Worm (Caenorhabditis elegans) whole organism, late embryonic: ENCODE results near the gene sdc-1.

Experiments
- C38D4.7 ChIP-seq: fragments of 200-800 bp; sonication (Bioruptor generic); optimal IDR thresholded peaks from 2 replicates; lab custom pipeline; 2018; ENCODE audit warnings: mild to moderate bottlenecking, missing genetic modification characterization, moderate library complexity, missing compliant biosample characterization
- dve-1 ChIP-seq: sonication (generic microtip); optimal IDR thresholded peaks from 2 replicates; lab custom pipeline; 2017; ENCODE audit warnings: antibody characterized with exemption, mild to moderate bottlenecking, missing genetic modification characterization, missing compliant biosample characterization
- gmeb-2 ChIP-seq: sonication (generic microtip); optimal IDR thresholded peaks from 2 replicates; lab custom pipeline; 2016; ENCODE audit warnings: missing genetic modification characterization, inconsistent platforms, missing compliant biosample characterization
- hlh-30 ChIP-seq: sonication (generic microtip); optimal IDR thresholded peaks from 2 replicates; lab custom pipeline; 2017; ENCODE audit warnings: antibody characterized with exemption, missing genetic modification characterization, missing compliant biosample characterization; ENCODE audit not compliant: insufficient read depth
- lin-11 ChIP-seq: fragments of 200-800 bp; sonication (Bioruptor generic); optimal IDR thresholded peaks from 2 replicates; lab custom pipeline; 2018; ENCODE audit warnings: mild to moderate bottlenecking, missing genetic modification characterization, missing compliant biosample characterization
- pha-4 ChIP-seq: fragments of 150-350 bp; optimal IDR thresholded peaks from 2 replicates; lab custom pipeline; 2018; ENCODE audit warnings: missing biosample characterization, missing genetic modification reagents, missing genetic modification characterization
- pqm-1 ChIP-seq: sonication (generic microtip); optimal IDR thresholded peaks from 2 replicates; lab custom pipeline; 2016; ENCODE audit warnings: missing genetic modification characterization, missing compliant biosample characterization
- unc-55 ChIP-seq: sonication (generic microtip); optimal IDR thresholded peaks from 2 replicates; lab custom pipeline; 2017; ENCODE audit warnings: missing biosample characterization, missing genetic modification reagents, missing genetic modification characterization

DNA sequence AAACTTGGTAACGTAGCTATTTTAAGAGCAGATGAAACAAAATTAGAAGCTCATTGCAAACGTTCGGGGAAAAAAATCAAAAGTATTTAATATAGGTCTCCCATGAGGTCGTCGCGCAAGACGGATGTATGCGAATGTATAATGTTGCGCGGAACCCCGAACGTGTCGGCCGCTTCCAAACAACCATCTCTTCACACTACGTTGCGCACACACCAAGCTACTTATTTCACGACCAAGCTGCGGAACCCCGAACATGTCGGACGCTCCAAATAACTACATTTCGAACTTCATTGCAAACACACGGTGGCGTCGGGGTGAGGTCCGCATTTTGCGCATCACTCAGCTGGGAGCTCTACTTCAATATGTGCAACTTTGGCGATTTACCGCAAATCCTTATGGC, 17.1 kb upstream of the sdc-1 start:
- TF ChIP-seq pha-4 = no peak
- TF ChIP-seq dve-1 = no peak
- no peak for TF ChIP-seq C38D4.7 (GFP tag; lab: Kevin White, UChicago)
- TF ChIP-seq lin-11 (tag; lab: Kevin White, UChicago) = no peak
- no peak for TF ChIP-seq gmeb-2
- no peak for TF ChIP-seq hlh-30 (tag; lab: Kevin White, UChicago)
- no peak for TF ChIP-seq unc-55 (GFP tag; lab: Kevin White, UChicago)
- TF ChIP-seq pqm-1 (tag; lab: Kevin White, UChicago) = no peak
